Worm (Caenorhabditis elegans) whole organism, mixed stage, embryonic: ENCODE measurements around the gene scl-19.

Experiments
- M03D4.4 ChIP-seq: sonication (generic microtip); optimal IDR thresholded peaks from 2 replicates; lab custom pipeline; 2017; ENCODE audit warnings: mild to moderate bottlenecking, missing genetic modification characterization, missing compliant biosample characterization
- blmp-1 ChIP-seq: fragments of 150-350 bp; optimal IDR thresholded peaks from 2 replicates; lab custom pipeline; 2014; ENCODE audit warnings: missing biosample characterization, missing genetic modification characterization
- ceh-83 ChIP-seq: fragments of 200-800 bp; sonication (Bioruptor generic); optimal IDR thresholded peaks from 2 replicates; lab custom pipeline; 2018; ENCODE audit warnings: mild to moderate bottlenecking, missing genetic modification characterization, missing compliant biosample characterization
- ces-1 ChIP-seq: fragments of 150-350 bp; optimal IDR thresholded peaks from 2 replicates; lab custom pipeline; 2014; ENCODE audit warnings: missing biosample characterization, missing genetic modification reagents, missing genetic modification characterization
- cnd-1 ChIP-seq: fragments of 200-800 bp; sonication (Bioruptor generic); optimal IDR thresholded peaks from 2 replicates; lab custom pipeline; 2018; ENCODE audit warnings: mild to moderate bottlenecking, missing genetic modification characterization, missing compliant biosample characterization
- drap-1 ChIP-seq: fragments of 200-800 bp; sonication (Bioruptor generic); optimal IDR thresholded peaks from 3 replicates; lab custom pipeline; 2018; ENCODE audit warnings: mild to moderate bottlenecking, missing genetic modification characterization, missing compliant biosample characterization
- elt-1 ChIP-seq: sonication (generic microtip); optimal IDR thresholded peaks from 2 replicates; lab custom pipeline; 2017; ENCODE audit warnings: missing genetic modification characterization, mild to moderate bottlenecking, missing compliant biosample characterization, antibody characterized with exemption, moderate library complexity, borderline replicate concordance; ENCODE audit not compliant: insufficient read depth
- elt-3 ChIP-seq: fragments of 150-350 bp; optimal IDR thresholded peaks from 2 replicates; lab custom pipeline; 2014; ENCODE audit warnings: missing biosample characterization, missing genetic modification characterization
- ham-2 ChIP-seq: fragments of 200-800 bp; sonication (Bioruptor generic); optimal IDR thresholded peaks from 2 replicates; lab custom pipeline; 2018; ENCODE audit warnings: mild to moderate bottlenecking, missing genetic modification characterization, missing compliant biosample characterization
- hlh-1 ChIP-seq: fragments of 150-350 bp; optimal IDR thresholded peaks from 2 replicates; lab custom pipeline; 2014; ENCODE audit warnings: missing biosample characterization, missing genetic modification reagents, missing genetic modification characterization
- lin-13 ChIP-seq: fragments of 150-350 bp; optimal IDR thresholded peaks from 2 replicates; lab custom pipeline; 2014; ENCODE audit warnings: missing biosample characterization, missing genetic modification characterization
- lin-32 ChIP-seq: fragments of 200-800 bp; sonication (Bioruptor generic); optimal IDR thresholded peaks from 2 replicates; lab custom pipeline; 2018; ENCODE audit warnings: mild to moderate bottlenecking, missing genetic modification characterization, missing compliant biosample characterization
- lsy-2 ChIP-seq: fragments of 150-350 bp; optimal IDR thresholded peaks from 2 replicates; lab custom pipeline; 2014; ENCODE audit warnings: missing biosample characterization, missing genetic modification characterization
- mab-5 ChIP-seq: fragments of 150-350 bp; optimal IDR thresholded peaks from 2 replicates; lab custom pipeline; 2014; ENCODE audit warnings: missing biosample characterization, missing genetic modification characterization
- mep-1 ChIP-seq: fragments of 150-350 bp; optimal IDR thresholded peaks from 2 replicates; lab custom pipeline; 2017; ENCODE audit warnings: missing biosample characterization, missing genetic modification reagents, missing genetic modification characterization, inconsistent platforms
- nhr-12 ChIP-seq: fragments of 150-350 bp; optimal IDR thresholded peaks from 2 replicates; lab custom pipeline; 2014; ENCODE audit warnings: missing biosample characterization, missing genetic modification characterization
- nhr-2 ChIP-seq: fragments of 150-350 bp; optimal IDR thresholded peaks from 2 replicates; lab custom pipeline; 2014; ENCODE audit warnings: missing biosample characterization, missing genetic modification characterization
- nhr-237 ChIP-seq: fragments of 150-350 bp; optimal IDR thresholded peaks from 2 replicates; lab custom pipeline; 2014; ENCODE audit warnings: missing biosample characterization, missing genetic modification characterization
- nhr-28 ChIP-seq: fragments of 150-350 bp; optimal IDR thresholded peaks from 2 replicates; lab custom pipeline; 2014; ENCODE audit warnings: missing biosample characterization, missing genetic modification characterization
- nhr-76 ChIP-seq: sonication (generic microtip); optimal IDR thresholded peaks from 2 replicates; lab custom pipeline; 2017; ENCODE audit warnings: missing biosample characterization, missing genetic modification characterization
- pha-4 ChIP-seq: fragments of 150-350 bp; optimal IDR thresholded peaks from 2 replicates; lab custom pipeline; 2018; ENCODE audit warnings: missing biosample characterization, missing genetic modification reagents, missing genetic modification characterization
- sem-2 ChIP-seq: fragments of 200-800 bp; sonication (Bioruptor generic); optimal IDR thresholded peaks from 2 replicates; lab custom pipeline; 2018; ENCODE audit warnings: mild to moderate bottlenecking, missing genetic modification characterization, missing compliant biosample characterization
- snpc-4 ChIP-seq: fragments of 150-350 bp; optimal IDR thresholded peaks from 2 replicates; lab custom pipeline; 2014; ENCODE audit warnings: missing biosample characterization, missing genetic modification characterization
- sptf-1 ChIP-seq: sonication (generic microtip); optimal IDR thresholded peaks from 2 replicates; lab custom pipeline; 2017; ENCODE audit warnings: mild to moderate bottlenecking, missing genetic modification characterization, moderate library complexity, missing compliant biosample characterization
- zip-8 ChIP-seq: fragments of 150-350 bp; optimal IDR thresholded peaks from 2 replicates; lab custom pipeline; 2014; ENCODE audit warnings: missing biosample characterization, missing genetic modification characterization
- ztf-11 ChIP-seq: fragments of 150-350 bp; optimal IDR thresholded peaks from 2 replicates; lab custom pipeline; 2014; ENCODE audit warnings: missing biosample characterization, missing genetic modification characterization

scl-19 gene

DNA sequence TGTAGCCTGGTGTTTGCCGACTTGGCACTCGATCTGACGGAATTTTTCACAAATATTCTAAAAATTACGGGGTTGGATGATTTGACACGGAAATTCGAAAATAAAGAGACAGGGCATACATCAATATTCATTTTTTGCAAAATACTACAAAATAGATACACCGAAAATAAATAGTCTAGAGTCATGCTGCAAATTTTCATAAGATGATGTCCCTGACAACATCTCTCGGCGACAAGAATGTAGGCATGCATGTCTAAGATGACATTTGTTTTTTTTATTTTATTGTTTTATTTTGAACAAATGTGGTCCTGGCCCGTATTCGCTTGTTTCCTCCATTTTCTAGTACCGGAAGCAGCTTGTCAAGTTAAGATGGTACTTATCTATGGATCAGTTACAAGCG, 39.6 kb downstream of the scl-19 start, which contains the start of gene clec-256:
Gene clec-256, plus strand, starts transcription at position 301 of the 400 bp plus-strand sequence.
- no peak for TF ChIP-seq nhr-12
- TF ChIP-seq snpc-4 (tag; lab: Kevin White, UChicago) = no peak
- no peak for TF ChIP-seq nhr-2 (tag; lab: Kevin White, UChicago)
- TF ChIP-seq ham-2 (GFP tag; lab: Kevin White, UChicago) = no peak
- TF ChIP-seq lin-13 = no peak
- TF ChIP-seq elt-1 (tag; lab: Kevin White, UChicago) = no peak
- no peak for TF ChIP-seq nhr-76
- TF ChIP-seq blmp-1 = no peak
- no peak for TF ChIP-seq lin-32 (GFP tag; lab: Kevin White, UChicago)
- TF ChIP-seq nhr-237 (tag; lab: Kevin White, UChicago) = no peak
- TF ChIP-seq elt-3 = no peak
- TF ChIP-seq sptf-1 = no peak

ce11 chrV:18771804-18772386, 40.1 kb downstream of the scl-19 start:
- no peak for TF ChIP-seq elt-3
- TF ChIP-seq ztf-11 (tag; lab: Kevin White, UChicago) = no peak
- TF ChIP-seq lin-13 = no peak
- TF ChIP-seq snpc-4 (tag; lab: Kevin White, UChicago) = no peak
- no peak for TF ChIP-seq mep-1 (tag; lab: Kevin White, UChicago)
- no peak for TF ChIP-seq nhr-76
- TF ChIP-seq hlh-1 = no peak
- TF ChIP-seq lsy-2 (tag; lab: Kevin White, UChicago) = no peak
- no peak for TF ChIP-seq ham-2 (GFP tag; lab: Kevin White, UChicago)
- no peak for TF ChIP-seq nhr-28 (tag; lab: Kevin White, UChicago)
- no peak for TF ChIP-seq zip-8 (tag; lab: Kevin White, UChicago)

DNA sequence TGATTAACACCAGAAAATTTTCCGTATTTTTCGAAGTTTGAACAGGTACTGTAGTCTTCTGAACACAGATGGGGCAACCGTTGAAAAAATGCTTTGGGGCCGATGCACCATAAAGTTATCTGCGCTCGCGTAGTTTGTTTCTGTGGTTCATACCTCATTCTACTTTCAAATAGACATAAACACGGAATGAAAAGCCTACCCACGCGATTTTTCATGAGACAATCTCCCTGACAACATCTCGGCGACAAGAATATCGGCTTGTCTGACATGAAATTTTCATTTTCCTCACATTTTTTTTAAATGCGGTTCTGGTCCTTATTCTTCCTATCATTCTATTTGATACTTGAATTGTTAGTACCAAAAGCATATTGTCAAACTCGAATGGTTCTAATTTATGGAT, 41.0 kb downstream of the scl-19 start, which contains the start of gene clec-257:
Gene clec-257, plus strand, starts transcription at position 301 of the 400 bp plus-strand sequence.
- no peak for TF ChIP-seq pha-4 (tag; lab: Kevin White, UChicago)
- no peak for TF ChIP-seq drap-1 (GFP tag; lab: Kevin White, UChicago)

ce11 chrV:18776245-18776737, 44.5 kb downstream of the scl-19 start, which contains the start of gene Y17D7B.4:
TSS of gene Y17D7B.4 (minus strand) at chrV:18776687.
- TF ChIP-seq nhr-28 (tag; lab: Kevin White, UChicago) (no peak), nhr-2 (tag; lab: Kevin White, UChicago) (no peak), elt-1 (tag; lab: Kevin White, UChicago) (no peak), ham-2 (GFP tag; lab: Kevin White, UChicago) (no peak), nhr-76 (no peak), elt-3 (no peak), mab-5 (tag; lab: Kevin White, UChicago) (no peak)

ce11 chrV:18780605-18781004, 48.8 kb downstream of the scl-19 start:
- no peak for TF ChIP-seq nhr-28 (tag; lab: Kevin White, UChicago)
- no peak for TF ChIP-seq sem-2 (GFP tag; lab: Kevin White, UChicago)
- no peak for TF ChIP-seq nhr-12
- no peak for TF ChIP-seq M03D4.4 (tag; lab: Kevin White, UChicago)
- no peak for TF ChIP-seq ceh-83 (GFP tag; lab: Kevin White, UChicago)
- TF ChIP-seq nhr-237 (tag; lab: Kevin White, UChicago) = no peak
- no peak for TF ChIP-seq lin-32 (GFP tag; lab: Kevin White, UChicago)
- TF ChIP-seq pha-4 (tag; lab: Kevin White, UChicago) = no peak
- no peak for TF ChIP-seq ces-1 (GFP tag; lab: Kevin White, UChicago)
- no peak for TF ChIP-seq cnd-1 (tag; lab: Kevin White, UChicago)
- no peak for TF ChIP-seq zip-8 (tag; lab: Kevin White, UChicago)
